Worm (Caenorhabditis elegans) whole organism, L3 larva: ENCODE results near the gene F10E9.3.
A peak's percentile ranks its signal among the peaks of the same experiment; 100 is the strongest.

Experiments
- ZK546.5 ChIP-seq: sonication (generic microtip); optimal IDR thresholded peaks from 2 replicates; lab custom pipeline; 2017; ENCODE audit warnings: missing biosample characterization, missing genetic modification characterization
- aly-2 ChIP-seq: fragments of 150-350 bp; optimal IDR thresholded peaks from 2 replicates; lab custom pipeline; 2014; ENCODE audit warnings: missing biosample characterization, missing genetic modification characterization
- ceh-16 ChIP-seq: sonication (generic microtip); optimal IDR thresholded peaks from 2 replicates; lab custom pipeline; 2017; ENCODE audit warnings: missing biosample characterization, missing genetic modification characterization
- ceh-28 ChIP-seq: fragments of 150-350 bp; optimal IDR thresholded peaks from 2 replicates; lab custom pipeline; 2014; ENCODE audit warnings: missing biosample characterization, missing genetic modification reagents, missing genetic modification characterization
- ceh-9 ChIP-seq: sonication (generic microtip); optimal IDR thresholded peaks from 2 replicates; lab custom pipeline; 2018; ENCODE audit warnings: missing biosample characterization, missing genetic modification characterization
- daf-12 ChIP-seq: fragments of 150-350 bp; optimal IDR thresholded peaks from 2 replicates; lab custom pipeline; 2014; ENCODE audit warnings: missing biosample characterization, missing genetic modification reagents, missing genetic modification characterization
- egl-27 ChIP-seq: sonication (generic microtip); optimal IDR thresholded peaks from 4 replicates; lab custom pipeline; 2017; ENCODE audit warnings: missing biosample characterization, missing genetic modification reagents, missing genetic modification characterization
- elt-1 ChIP-seq: fragments of 150-350 bp; optimal IDR thresholded peaks from 2 replicates; lab custom pipeline; 2014; ENCODE audit warnings: missing biosample characterization, missing genetic modification characterization
- elt-2 ChIP-seq: sonication (generic microtip); optimal IDR thresholded peaks from 2 replicates; lab custom pipeline; 2016; ENCODE audit warnings: missing genetic modification reagents, mild to moderate bottlenecking, missing genetic modification characterization, missing compliant biosample characterization
- elt-3 ChIP-seq, 3 experiments: fragments of 150-350 bp in 1 of 3; sonication (generic microtip) in 2 of 3; optimal IDR thresholded peaks; 2 replicates in 2 of 3; 4 replicates in 1 of 3; lab custom pipeline; 2014 to 2017; ENCODE audit warnings: missing biosample characterization in 3 of 3, missing genetic modification characterization in 3 of 3
- eor-1 ChIP-seq, 2 experiments: fragments of 150-350 bp; optimal IDR thresholded peaks; 2 replicates each; lab custom pipeline; 2014 to 2018; ENCODE audit warnings: missing biosample characterization in 2 of 2, missing genetic modification characterization in 2 of 2
- fkh-10 ChIP-seq: sonication (generic microtip); optimal IDR thresholded peaks from 2 replicates; lab custom pipeline; 2017; ENCODE audit warnings: missing biosample characterization, missing genetic modification reagents, missing genetic modification characterization
- hmg-11 ChIP-seq: sonication (generic microtip); optimal IDR thresholded peaks from 2 replicates; lab custom pipeline; 2016; ENCODE audit warnings: missing genetic modification characterization, missing compliant biosample characterization
- jun-1 ChIP-seq: fragments of 150-350 bp; optimal IDR thresholded peaks from 2 replicates; lab custom pipeline; 2014; ENCODE audit warnings: missing biosample characterization, missing genetic modification reagents, missing genetic modification characterization
- lin-15B ChIP-seq: fragments of 150-350 bp; optimal IDR thresholded peaks from 2 replicates; lab custom pipeline; 2014; ENCODE audit warnings: missing biosample characterization, missing genetic modification characterization
- nfya-1 ChIP-seq: sonication (generic microtip); optimal IDR thresholded peaks from 2 replicates; lab custom pipeline; 2017; ENCODE audit warnings: missing genetic modification characterization, mild to moderate bottlenecking, missing compliant biosample characterization, antibody characterized with exemption, moderate library complexity; ENCODE audit not compliant: insufficient read depth
- nhr-11 ChIP-seq: fragments of 150-350 bp; optimal IDR thresholded peaks from 2 replicates; lab custom pipeline; 2014; ENCODE audit warnings: missing biosample characterization, missing genetic modification characterization
- nhr-12 ChIP-seq: fragments of 150-350 bp; optimal IDR thresholded peaks from 2 replicates; lab custom pipeline; 2014; ENCODE audit warnings: missing biosample characterization, missing genetic modification characterization
- nhr-23 ChIP-seq: fragments of 150-350 bp; optimal IDR thresholded peaks from 2 replicates; lab custom pipeline; 2014; ENCODE audit warnings: missing biosample characterization, missing genetic modification reagents, missing genetic modification characterization
- nhr-237 ChIP-seq: fragments of 150-350 bp; optimal IDR thresholded peaks from 2 replicates; lab custom pipeline; 2014; ENCODE audit warnings: missing biosample characterization, missing genetic modification characterization
- nhr-25 ChIP-seq: sonication (generic microtip); optimal IDR thresholded peaks from 2 replicates; lab custom pipeline; 2017; ENCODE audit warnings: missing biosample characterization, missing genetic modification characterization
- nhr-28 ChIP-seq: fragments of 150-350 bp; optimal IDR thresholded peaks from 2 replicates; lab custom pipeline; 2014; ENCODE audit warnings: missing biosample characterization, missing genetic modification characterization
- nhr-43 ChIP-seq: sonication (generic microtip); optimal IDR thresholded peaks from 2 replicates; lab custom pipeline; 2016; ENCODE audit warnings: mild to moderate bottlenecking, missing genetic modification characterization, missing compliant biosample characterization; ENCODE audit not compliant: poor library complexity, severe bottlenecking
- nhr-76 ChIP-seq: fragments of 150-350 bp; sonication (generic microtip); optimal IDR thresholded peaks from 5 replicates; lab custom pipeline; 2014; ENCODE audit warnings: missing biosample characterization, missing genetic modification characterization
- nhr-77 ChIP-seq: fragments of 150-350 bp; optimal IDR thresholded peaks from 2 replicates; lab custom pipeline; 2014; ENCODE audit warnings: missing biosample characterization, missing genetic modification characterization
- pha-4 ChIP-seq: fragments of 150-350 bp; optimal IDR thresholded peaks from 2 replicates; lab custom pipeline; 2014; ENCODE audit warnings: missing biosample characterization, missing genetic modification reagents, missing genetic modification characterization
- sea-2 ChIP-seq: fragments of 150-350 bp; sonication (generic microtip); optimal IDR thresholded peaks from 4 replicates; lab custom pipeline; 2014; ENCODE audit warnings: missing biosample characterization, missing genetic modification reagents, missing genetic modification characterization
- skn-1 ChIP-seq: fragments of 150-350 bp; optimal IDR thresholded peaks from 2 replicates; lab custom pipeline; 2014; ENCODE audit warnings: missing biosample characterization, missing genetic modification characterization
- snpc-4 ChIP-seq: fragments of 150-350 bp; optimal IDR thresholded peaks from 2 replicates; lab custom pipeline; 2014; ENCODE audit warnings: missing biosample characterization, missing genetic modification characterization
- tbx-2 ChIP-seq: sonication (generic microtip); optimal IDR thresholded peaks from 2 replicates; lab custom pipeline; 2016; ENCODE audit warnings: mild to moderate bottlenecking, missing genetic modification characterization, missing compliant biosample characterization
- unc-39 ChIP-seq: sonication (generic microtip); optimal IDR thresholded peaks from 4 replicates; lab custom pipeline; 2017; ENCODE audit warnings: missing biosample characterization, missing genetic modification characterization
- zag-1 ChIP-seq: fragments of 150-350 bp; optimal IDR thresholded peaks from 2 replicates; lab custom pipeline; 2014; ENCODE audit warnings: missing biosample characterization, missing genetic modification characterization
- ztf-4 ChIP-seq: fragments of 150-350 bp; optimal IDR thresholded peaks from 2 replicates; lab custom pipeline; 2014; ENCODE audit warnings: missing biosample characterization, missing genetic modification characterization

F10E9.3 gene

DNA sequence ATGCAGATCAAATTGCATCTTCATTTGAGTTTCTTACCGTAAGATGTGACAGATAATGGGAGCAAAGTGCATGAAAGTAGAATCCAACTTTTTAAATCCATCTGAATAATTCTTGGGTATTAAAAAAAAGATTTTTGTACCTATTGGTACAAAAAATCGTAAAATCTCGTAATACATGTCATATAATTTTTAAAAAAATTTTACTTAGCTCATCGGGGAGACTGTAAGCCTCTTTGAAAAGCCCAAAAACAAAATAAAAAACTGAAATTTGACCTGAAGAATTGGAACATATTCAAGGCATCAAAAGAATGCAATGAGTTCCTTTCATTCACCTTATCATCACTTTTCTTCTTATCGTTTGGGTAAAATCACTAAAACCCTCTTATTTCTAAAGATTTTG lies 34.9 kb upstream of the F10E9.3 start, which contains the start of gene clec-160:
clec-160 (minus strand) TSS at position 101 of the 400 bp plus-strand sequence.
- TF ChIP-seq nhr-11 (tag; lab: Kevin White, UChicago) (no peak), sea-2 (GFP tag; lab: Kevin White, UChicago) (no peak), elt-2 (peak; percentile 6)
- TF ChIP-seq, all 47 proteins: peak for 1

DNA sequence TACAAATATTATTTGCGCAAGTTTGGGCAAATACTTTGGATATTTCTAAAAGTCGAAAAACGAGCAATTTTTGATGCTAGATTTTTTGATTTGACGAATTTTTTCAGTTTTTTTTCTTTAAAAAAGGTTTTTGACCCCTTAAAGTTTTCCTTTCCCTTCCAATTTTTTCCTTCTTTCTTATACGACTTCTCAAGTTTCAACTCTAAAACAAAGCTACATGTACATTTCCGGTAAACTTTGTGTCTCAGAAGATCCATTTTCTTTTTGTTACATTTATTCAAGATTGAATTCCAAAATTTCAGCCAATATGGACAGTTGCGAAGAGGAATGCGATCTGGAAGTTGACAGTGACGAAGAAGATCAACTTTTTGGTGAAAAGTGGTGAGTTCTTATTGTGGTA lies 32.0 kb upstream of the F10E9.3 start, which contains the start of gene mig-10:
mig-10 (plus strand) TSS at position 301 of the 400 bp plus-strand sequence.
- no peak for TF ChIP-seq ceh-28 (tag; lab: Kevin White, UChicago)
- TF ChIP-seq hmg-11 (tag; lab: Kevin White, UChicago): no peak
- TF ChIP-seq nhr-77 (tag; lab: Kevin White, UChicago): no peak
- TF ChIP-seq aly-2: no peak
- TF ChIP-seq nhr-25: no peak
- TF ChIP-seq zag-1 (tag; lab: Kevin White, UChicago): no peak
- TF ChIP-seq jun-1 (tag; lab: Kevin White, UChicago): no peak
- no peak for TF ChIP-seq ceh-9 (tag; lab: Kevin White, UChicago)
- TF ChIP-seq ztf-4: no peak
- no peak for TF ChIP-seq skn-1
- TF ChIP-seq daf-12 (tag; lab: Kevin White, UChicago): no peak
- TF ChIP-seq sea-2 (GFP tag; lab: Kevin White, UChicago): no peak
- TF ChIP-seq nhr-28 (tag; lab: Kevin White, UChicago): no peak
- TF ChIP-seq nhr-76 (tag; lab: Kevin White, UChicago): no peak
- no peak for TF ChIP-seq eor-1 (tag; optimal IDR thresholded peaks at IDR 0.05; lab: Kevin White, UChicago)
- no peak for TF ChIP-seq lin-15B (tag; lab: Kevin White, UChicago)
- no peak for TF ChIP-seq snpc-4 (tag; lab: Kevin White, UChicago)

DNA sequence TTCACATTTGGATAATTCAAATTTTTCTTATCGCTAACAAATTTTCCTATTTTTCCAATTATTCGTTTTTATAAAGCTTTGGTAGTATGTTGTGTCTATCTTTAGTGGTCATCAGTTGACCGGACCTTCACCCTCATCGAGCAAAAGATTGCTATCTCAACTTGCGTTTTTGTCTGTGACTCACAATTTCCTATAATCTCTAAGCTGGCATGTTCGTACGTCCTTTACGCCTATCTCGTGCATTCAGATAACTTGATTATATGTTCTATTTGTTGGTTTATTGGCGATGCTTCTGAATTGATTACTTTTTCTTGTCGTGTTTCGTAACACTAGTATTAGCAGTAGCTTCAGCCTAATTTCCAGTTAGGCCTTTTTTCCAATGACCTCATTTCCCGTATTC lies 31.2 kb upstream of the F10E9.3 start:
- TF ChIP-seq ztf-4: no peak
- TF ChIP-seq aly-2: no peak
- peak; percentile 20 for TF ChIP-seq elt-1 (tag; lab: Kevin White, UChicago)
- TF ChIP-seq, all 47 proteins: peak for 1

DNA sequence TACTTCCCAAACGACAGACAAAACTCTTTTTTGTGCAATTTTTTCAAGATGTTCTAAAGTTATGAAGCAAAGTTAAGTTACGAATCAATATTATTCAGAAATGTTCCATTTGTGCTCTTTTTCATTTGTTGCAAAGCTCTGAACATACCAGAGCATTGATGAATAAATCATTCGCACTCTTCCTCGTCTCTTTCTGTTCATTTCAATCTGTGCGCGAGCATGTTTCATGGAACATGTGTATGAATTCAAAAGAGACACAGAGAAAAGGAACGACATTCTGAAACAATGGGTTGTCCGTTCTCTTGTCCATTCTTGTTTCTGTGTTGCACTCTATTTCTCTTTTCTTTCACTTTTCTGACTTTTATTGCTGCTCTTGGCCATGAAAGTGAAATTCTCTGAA lies 30.5 kb upstream of the F10E9.3 start:
- TF ChIP-seq sea-2 (GFP tag; lab: Kevin White, UChicago): no peak
- no peak for TF ChIP-seq ceh-16 (tag; lab: Kevin White, UChicago)
- no peak for TF ChIP-seq nhr-23 (tag; lab: Kevin White, UChicago)
- TF ChIP-seq zag-1 (tag; lab: Kevin White, UChicago): no peak
- TF ChIP-seq egl-27 (tag; lab: Kevin White, UChicago): no peak
- no peak for TF ChIP-seq elt-1 (tag; lab: Kevin White, UChicago)
- TF ChIP-seq nhr-25: no peak
- TF ChIP-seq nhr-43 (tag; lab: Kevin White, UChicago): no peak
- no peak for TF ChIP-seq elt-3 (tag; optimal IDR thresholded peaks at IDR 0.05; lab: Kevin White, UChicago)
- TF ChIP-seq tbx-2 (tag; lab: Kevin White, UChicago): no peak
- no peak for TF ChIP-seq ceh-9 (tag; lab: Kevin White, UChicago)
- no peak for TF ChIP-seq elt-2
- no peak for TF ChIP-seq nfya-1 (tag; lab: Kevin White, UChicago)
- TF ChIP-seq nhr-237: no peak
- no peak for TF ChIP-seq unc-39 (tag; lab: Kevin White, UChicago)
- no peak for TF ChIP-seq snpc-4 (tag; lab: Kevin White, UChicago)
- no peak for TF ChIP-seq pha-4 (tag; lab: Kevin White, UChicago)
- no peak for TF ChIP-seq ZK546.5
- TF ChIP-seq, all 47 proteins: peak for 0

DNA sequence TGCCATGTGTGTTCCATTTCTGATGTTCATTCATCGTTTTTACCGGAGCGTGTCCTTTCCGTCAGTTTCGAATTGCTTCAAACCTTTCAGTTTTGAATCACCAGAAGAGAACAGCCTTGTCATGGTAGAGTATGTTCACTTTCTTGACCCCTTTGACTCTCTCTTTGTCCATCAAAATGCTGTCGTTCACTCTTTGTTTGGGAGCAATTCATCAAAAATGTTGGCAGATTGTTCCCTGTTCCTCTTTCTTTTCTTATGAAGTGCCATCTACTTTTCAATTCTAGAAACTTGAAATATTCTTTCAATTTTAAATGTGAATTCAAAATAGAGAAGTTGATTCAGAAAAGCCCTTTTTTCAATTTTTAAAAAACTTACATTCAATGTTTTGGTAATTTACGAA lies 29.5 kb upstream of the F10E9.3 start:
- TF ChIP-seq nhr-23 (tag; lab: Kevin White, UChicago): no peak
- no peak for TF ChIP-seq pha-4 (tag; lab: Kevin White, UChicago)
- no peak for TF ChIP-seq nhr-12
- no peak for TF ChIP-seq eor-1 (tag; optimal IDR thresholded peaks at IDR 0.05; lab: Kevin White, UChicago)
- no peak for TF ChIP-seq unc-39 (tag; lab: Kevin White, UChicago)
- no peak for TF ChIP-seq fkh-10 (GFP tag; lab: Kevin White, UChicago)
- TF ChIP-seq sea-2 (GFP tag; lab: Kevin White, UChicago): no peak
- no peak for TF ChIP-seq nhr-43 (tag; lab: Kevin White, UChicago)
- no peak for TF ChIP-seq ZK546.5
